Worm (Caenorhabditis elegans): ENCODE data around the gene F31E8.4.

F31E8.4 gene

DNA sequence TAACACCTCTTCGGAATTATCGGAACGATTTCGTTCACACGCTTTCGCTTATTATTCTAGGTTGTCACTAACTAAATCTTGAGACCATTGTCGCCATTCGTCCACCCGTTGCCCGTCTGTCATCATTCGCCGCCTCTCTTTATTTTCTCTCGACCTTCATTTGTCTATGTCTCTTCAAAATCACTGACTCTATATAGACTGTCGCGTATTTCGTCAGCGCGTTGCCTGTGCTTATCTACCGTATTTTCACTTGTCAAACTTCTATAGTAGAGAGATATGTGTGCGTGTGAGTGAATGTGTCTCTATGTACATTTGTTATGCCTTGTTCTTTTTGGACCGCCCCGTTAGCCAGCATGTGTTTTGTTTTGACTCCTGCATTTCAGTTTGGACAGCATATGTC, 29.2 kb upstream of the F31E8.4 start (continued):
- TF ChIP-seq cey-2 (tag; optimal IDR thresholded peaks at IDR 0.05; ENCODE audit: borderline replicate concordance, insufficient read depth): no peak
- TF ChIP-seq pqm-1 (tag; optimal IDR thresholded peaks at IDR 0.05): peak; percentile 55
- TF ChIP-seq lim-7 (GFP tag; IDR thresholded peaks at IDR 0.05): no peak
- peak; percentile 72 for TF ChIP-seq hlh-30 (tag; optimal IDR thresholded peaks at IDR 0.05; ENCODE audit: insufficient read depth)
- TF ChIP-seq ceh-82 (tag; optimal IDR thresholded peaks at IDR 0.05): no peak
- TF ChIP-seq mep-1 (tag; optimal IDR thresholded peaks at IDR 0.05): peak; percentile 31
- TF ChIP-seq nhr-237 (tag; optimal IDR thresholded peaks at IDR 0.05): no peak
- TF ChIP-seq F10B5.3 (tag; optimal IDR thresholded peaks at IDR 0.05): no peak
- TF ChIP-seq hif-1 (tag; optimal IDR thresholded peaks at IDR 0.05): no peak
- TF ChIP-seq dmd-6 (GFP tag; IDR thresholded peaks at IDR 0.05): peak; percentile 60; the same call in 1 of the 2 replicates
- TF ChIP-seq nhr-11 (tag; optimal IDR thresholded peaks at IDR 0.05): no peak
- TF ChIP-seq fos-1 (tag; optimal IDR thresholded peaks at IDR 0.05): no peak
- TF ChIP-seq tag-97 (GFP tag; IDR thresholded peaks at IDR 0.05): no peak
- TF ChIP-seq madf-9 (GFP tag; conservative IDR thresholded peaks at IDR 0.05): no peak
- no peak for TF ChIP-seq pha-4 (GFP tag; IDR thresholded peaks at IDR 0.05)
- no peak for TF ChIP-seq pha-4 (tag; optimal IDR thresholded peaks at IDR 0.05)
- no peak for TF ChIP-seq madf-5 (GFP tag; IDR thresholded peaks at IDR 0.05)
- no peak for TF ChIP-seq daf-8 (GFP tag; IDR thresholded peaks at IDR 0.05)
- no peak for TF ChIP-seq nhr-77 (tag; optimal IDR thresholded peaks at IDR 0.05)
- no peak for TF ChIP-seq nhr-42 (GFP tag; IDR thresholded peaks at IDR 0.05)
- TF ChIP-seq rbr-2 (tag; optimal IDR thresholded peaks at IDR 0.05): no peak
- TF ChIP-seq lin-39 (tag; optimal IDR thresholded peaks at IDR 0.05): no peak
- no peak for TF ChIP-seq daf-19 (GFP tag; conservative IDR thresholded peaks at IDR 0.05)
- TF ChIP-seq lin-29 (GFP tag; IDR thresholded peaks at IDR 0.05): no peak
- TF ChIP-seq lin-1 (GFP tag; IDR thresholded peaks at IDR 0.05): 0 out of 2 replicates have a peak, but pooled peaks have one; percentile 13
- TF ChIP-seq set-16 (GFP tag; IDR thresholded peaks at IDR 0.05): no peak
- no peak for TF ChIP-seq F44E2.7 (GFP tag; IDR thresholded peaks at IDR 0.05)
- TF ChIP-seq Y75B8A.6 (GFP tag; IDR thresholded peaks at IDR 0.05): no peak
- no peak for TF ChIP-seq unc-130 (GFP tag; optimal IDR thresholded peaks at IDR 0.05)
- no peak for TF ChIP-seq sdz-12 (GFP tag; optimal IDR thresholded peaks at IDR 0.05)
- no peak for TF ChIP-seq ceh-62 (tag; optimal IDR thresholded peaks at IDR 0.05)
- TF ChIP-seq dmd-9 (GFP tag; IDR thresholded peaks at IDR 0.05): no peak
- no peak for TF ChIP-seq nhr-102 (tag; optimal IDR thresholded peaks at IDR 0.05)
- peak in 1 of 2 experiments; percentile 29 for TF ChIP-seq mdl-1 (tag; optimal IDR thresholded peaks at IDR 0.05)
- TF ChIP-seq T20F7.1 (GFP tag; optimal IDR thresholded peaks at IDR 0.05): no peak
- no peak for TF ChIP-seq R02D3.7 (tag; optimal IDR thresholded peaks at IDR 0.05)
- no peak for TF ChIP-seq ctbp-1 (GFP tag; IDR thresholded peaks at IDR 0.05)
- no peak for TF ChIP-seq Y48G9A.11 (GFP tag; IDR thresholded peaks at IDR 0.05)
- no peak for TF ChIP-seq snpc-4 (tag; optimal IDR thresholded peaks at IDR 0.05)
- TF ChIP-seq lir-3 (tag; optimal IDR thresholded peaks at IDR 0.05): no peak
- no peak for TF ChIP-seq zag-1 (tag; optimal IDR thresholded peaks at IDR 0.05)
- peak; percentile 44 to 51 for TF ChIP-seq lsy-2 (tag; optimal IDR thresholded peaks at IDR 0.05)
- peak; percentile 66 for TF ChIP-seq dve-1 (tag; optimal IDR thresholded peaks at IDR 0.05; ENCODE audit: insufficient read depth)
- no peak for TF ChIP-seq hmg-1.1 (GFP tag; IDR thresholded peaks at IDR 0.05)
- TF ChIP-seq ceh-20 (GFP tag; IDR thresholded peaks at IDR 0.05): no peak
- no peak for TF ChIP-seq ztf-11 (tag; optimal IDR thresholded peaks at IDR 0.05)
- TF ChIP-seq ceh-28 (tag; optimal IDR thresholded peaks at IDR 0.05): no peak
- TF ChIP-seq lin-38 (GFP tag; IDR thresholded peaks at IDR 0.05): no peak
- TF ChIP-seq aha-1 (tag): no peak
- no peak for TF ChIP-seq dpl-1 (GFP tag; optimal IDR thresholded peaks at IDR 0.05)
- TF ChIP-seq egl-43 (GFP tag; IDR thresholded peaks at IDR 0.05): no peak
- TF ChIP-seq attf-4 (tag; optimal IDR thresholded peaks at IDR 0.05): no peak

All from whole organism, L4 larva.